Worm (Caenorhabditis elegans) whole organism, L4 larva: ENCODE measurements around the gene C15C7.4.

Experiments used
- ama-1 ChIP-seq: fragments of 150-350 bp; optimal IDR thresholded peaks from 2 replicates; lab custom pipeline; 2014; ENCODE audit warnings: inconsistent platforms, mixed read lengths
- ceh-62 ChIP-seq: sonication (generic microtip); optimal IDR thresholded peaks from 2 replicates; lab custom pipeline; 2017; ENCODE audit warnings: missing biosample characterization, missing genetic modification characterization
- ces-1 ChIP-seq: fragments of 150-350 bp; sonication (generic microtip); optimal IDR thresholded peaks from 4 replicates; lab custom pipeline; 2014; ENCODE audit warnings: missing biosample characterization, missing genetic modification reagents, missing genetic modification characterization
- ctbp-1 ChIP-seq: fragments of 200-800 bp; sonication (Bioruptor generic); IDR thresholded peaks from 2 replicates; pipeline ENCODE4 v1.3.6; 2022; ENCODE audit warnings: missing genetic modification reagents, missing genetic modification characterization, missing compliant biosample characterization
- unc-62 ChIP-seq, 3 experiments: fragments of 150-350 bp in 1 of 3; sonication (generic microtip); optimal IDR thresholded peaks in 2 of 3; peaks in 1 of 3; 1 replicate in 1 of 3; 2 replicates in 2 of 3; lab custom pipeline; 2014 to 2017; ENCODE audit warnings: missing biosample characterization in 3 of 3, missing genetic modification characterization in 3 of 3, missing genetic modification reagents in 3 of 3, missing genotype in 1 of 3
- zip-2 ChIP-seq: fragments of 150-350 bp; optimal IDR thresholded peaks from 2 replicates; lab custom pipeline; 2014; ENCODE audit warnings: missing biosample characterization, missing genetic modification characterization

The C15C7.4 gene

ce11 chrX:3191353-3192065 is 46.1 kb downstream of the C15C7.4 start:
- TF ChIP-seq ceh-62 (tag; lab: Kevin White, UChicago) (no peak), zip-2 (no peak), ctbp-1 (GFP tag; lab: Robert Waterston, UW) (0 out of 2 replicates have a peak, but pooled peaks have one; percentile 11), unc-62 (GFP tag; optimal IDR thresholded peaks at IDR 0.05 in 1 of 2; lab: Kevin White, UChicago) (peak in 1 of 2 experiments; percentile 30), unc-62 (tag; optimal IDR thresholded peaks at IDR 0.05; lab: Kevin White, UChicago) (no peak), ama-1 (lab: Kevin White, UChicago) (no peak), ces-1 (GFP tag; lab: Kevin White, UChicago) (peak; percentile 46)
